Worm (Caenorhabditis elegans): ENCODE data around the gene clec-265.

DNA sequence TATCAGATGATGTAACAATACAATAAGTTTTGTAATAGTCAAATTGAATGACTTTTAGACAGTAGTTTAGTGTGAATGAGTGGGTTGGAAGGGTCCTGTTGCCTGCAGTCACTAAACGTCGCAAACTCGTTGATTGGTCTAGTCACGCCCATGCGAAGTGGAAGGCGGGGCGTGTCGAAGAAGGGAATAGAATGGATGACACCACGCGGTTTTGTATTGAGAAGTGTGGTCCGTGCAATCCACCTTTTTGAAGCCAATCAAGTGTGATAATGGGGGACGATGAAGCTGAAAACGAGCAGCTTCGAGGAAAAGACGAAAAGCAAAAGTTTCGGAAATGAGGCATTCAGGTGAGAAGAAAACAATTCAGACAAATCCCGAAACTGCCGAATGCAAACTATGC, 38.7 kb downstream of the clec-265 start, which contains the start of gene ceh-31:
- TF ChIP-seq nhr-77 (tag; optimal IDR thresholded peaks at IDR 0.05) (no peak), snpc-4 (tag; optimal IDR thresholded peaks at IDR 0.05) (no peak)

All from whole organism, L3 larva.